Worm (Caenorhabditis elegans) whole organism, midembryonic: ENCODE data around the gene F54H12.2.

Experiments used
- T22C8.4 ChIP-seq: fragments of 200-800 bp; sonication (Bioruptor generic); IDR thresholded peaks from 2 replicates; pipeline ENCODE4 v1.3.6; 2022; ENCODE audit warnings: missing genetic modification characterization, missing compliant biosample characterization
- cog-1 ChIP-seq: sonication (generic microtip); optimal IDR thresholded peaks from 2 replicates; lab custom pipeline; 2016; ENCODE audit warnings: missing genetic modification characterization, missing compliant biosample characterization
- flt-1 ChIP-seq: fragments of 200-800 bp; sonication (Bioruptor generic); IDR thresholded peaks from 2 replicates; pipeline ENCODE4 v1.3.6; 2022; ENCODE audit warnings: missing genetic modification characterization, missing compliant biosample characterization
- klf-2 ChIP-seq: fragments of 200-800 bp; sonication (Bioruptor generic); conservative IDR thresholded peaks from 2 replicates; pipeline ENCODE4 v1.3.6; 2022; ENCODE audit warnings: missing genetic modification reagents, missing genetic modification characterization, missing compliant biosample characterization
- ref-1 ChIP-seq: fragments of 200-800 bp; sonication (Bioruptor generic); conservative IDR thresholded peaks from 2 replicates; pipeline ENCODE4 v1.3.6; 2022; ENCODE audit warnings: missing genetic modification reagents, missing genetic modification characterization, missing compliant biosample characterization
- ztf-29 ChIP-seq: fragments of 200-800 bp; sonication (Bioruptor generic); IDR thresholded peaks from 2 replicates; pipeline ENCODE4 v1.3.6; 2022; ENCODE audit warnings: missing genetic modification reagents, missing genetic modification characterization, missing compliant biosample characterization

DNA sequence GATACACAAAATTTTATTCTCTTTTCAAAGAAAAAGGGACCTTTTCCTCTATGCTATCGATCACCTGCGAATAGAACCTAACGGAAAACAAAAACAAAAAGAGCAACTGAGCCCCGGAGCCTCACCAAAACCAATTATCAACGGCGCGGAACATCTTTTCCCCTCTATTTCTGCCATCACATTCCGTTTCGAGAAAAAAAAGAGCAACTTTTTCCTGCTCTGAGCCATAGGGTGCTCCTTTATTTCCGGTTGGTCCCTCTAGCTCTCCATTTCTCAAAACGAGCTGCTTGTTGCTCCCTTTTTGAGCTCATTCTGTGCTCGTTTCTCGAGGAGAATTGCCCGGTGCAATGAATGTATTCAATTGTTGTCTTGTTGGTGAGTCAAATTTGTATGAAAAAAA lies 15.3 kb downstream of the F54H12.2 start, which contains the start of gene clp-1:
- no peak for TF ChIP-seq ztf-29 (GFP tag; lab: Robert Waterston, UW)
- no peak for TF ChIP-seq flt-1 (GFP tag; lab: Robert Waterston, UW)
- no peak for TF ChIP-seq T22C8.4 (GFP tag; lab: Robert Waterston, UW)
- no peak for TF ChIP-seq ref-1 (GFP tag; lab: Robert Waterston, UW)
- no peak for TF ChIP-seq cog-1 (tag; lab: Kevin White, UChicago)
- no peak for TF ChIP-seq klf-2 (GFP tag; lab: Robert Waterston, UW)
